Fruit fly (Drosophila melanogaster): Measurements from ENCODE around the gene Gbs-76A.

The Gbs-76A gene

dm6 chr3L:19263480-19264140 lies 29.0 kb downstream of the Gbs-76A start, which contains the start of the genes CG42374 and Mettl5:
CG42374 (plus strand) TSS chr3L:19263766.
Mettl5 (plus strand) TSS chr3L:19263766.
- peak; percentile 31 for TF ChIP-seq OdsH (GFP tag; optimal IDR thresholded peaks at IDR 0.05)
- peak; percentile 24 for TF ChIP-seq fru (GFP tag; optimal IDR thresholded peaks at IDR 0.05)
- no peak for TF ChIP-seq h (GFP tag; optimal IDR thresholded peaks at IDR 0.05)
- TF ChIP-seq HLH106 (tag; optimal IDR thresholded peaks at IDR 0.05): peak; percentile 15
- no peak for TF ChIP-seq jim (GFP tag; optimal IDR thresholded peaks at IDR 0.05)
- peak; percentile 17 for TF ChIP-seq sage (GFP tag; optimal IDR thresholded peaks at IDR 0.05)

DNA sequence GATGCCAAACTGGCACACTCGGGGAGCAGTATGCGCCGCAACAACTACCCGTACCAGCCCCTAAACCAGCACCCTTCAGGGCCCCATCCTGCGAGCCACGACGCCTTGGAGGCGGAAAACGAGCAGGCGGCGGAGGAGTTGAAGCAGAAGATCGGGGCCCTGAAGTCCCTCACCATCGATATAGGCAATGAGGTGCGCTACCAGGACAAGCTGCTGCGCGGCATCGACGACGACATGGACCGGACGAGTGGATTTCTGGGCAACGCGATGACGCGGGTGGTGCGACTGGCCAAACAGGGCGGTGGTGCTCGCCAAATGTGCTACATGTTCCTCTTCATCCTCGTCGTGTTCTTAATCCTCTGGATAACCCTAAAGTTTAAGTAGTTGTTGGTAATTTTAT lies 30.8 kb downstream of the Gbs-76A start:
- TF ChIP-seq CG9705 (GFP tag; optimal IDR thresholded peaks at IDR 0.05) (no peak), sage (GFP tag; optimal IDR thresholded peaks at IDR 0.05) (no peak), Dif (GFP tag; optimal IDR thresholded peaks at IDR 0.05; ENCODE audit: partially characterized antibody) (no peak), Mio (GFP tag; optimal IDR thresholded peaks at IDR 0.05) (no peak), dmrt93B (GFP tag; optimal IDR thresholded peaks at IDR 0.05) (no peak), woc (GFP tag; optimal IDR thresholded peaks at IDR 0.05) (no peak), fru (GFP tag; optimal IDR thresholded peaks at IDR 0.05) (no peak), lola (GFP tag; optimal IDR thresholded peaks at IDR 0.05) (no peak), CG32264 (GFP tag; optimal IDR thresholded peaks at IDR 0.05) (no peak), Hr83 (GFP tag; optimal IDR thresholded peaks at IDR 0.05; ENCODE audit: poor library complexity, severe bottlenecking) (no peak), tai (GFP tag; optimal IDR thresholded peaks at IDR 0.05) (no peak), N (GFP tag; optimal IDR thresholded peaks at IDR 0.05) (no peak), Rel (GFP tag; optimal IDR thresholded peaks at IDR 0.05) (no peak), Rel (tag; optimal IDR thresholded peaks at IDR 0.05) (no peak)

DNA sequence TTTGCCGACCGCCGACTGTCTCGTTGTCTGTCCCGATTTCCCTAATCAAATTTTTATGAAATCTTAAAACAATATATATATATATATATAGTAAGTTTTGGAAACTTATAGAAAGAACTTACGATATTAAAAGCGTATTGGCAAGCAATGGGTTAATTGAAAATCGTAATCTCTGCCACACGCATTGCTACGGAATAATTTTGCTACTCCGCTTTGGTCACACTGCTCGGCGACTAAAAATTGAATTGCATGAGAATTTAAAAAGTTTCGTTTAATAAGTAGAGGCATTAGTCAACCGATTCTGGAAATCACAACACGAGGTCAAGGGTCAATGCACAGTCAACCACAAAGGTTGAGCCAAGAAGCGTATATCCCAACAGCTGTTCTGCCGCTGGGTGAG lies 31.4 kb downstream of the Gbs-76A start, which contains the start of gene Bet1:
TSS of gene Bet1 (plus strand) at position 182 of the 400 bp plus-strand sequence.
- TF ChIP-seq pan (optimal IDR thresholded peaks at IDR 0.05) (no peak), HLH106 (tag; optimal IDR thresholded peaks at IDR 0.05) (peak; percentile 22), CG32264 (GFP tag; optimal IDR thresholded peaks at IDR 0.05) (no peak), Myc (optimal IDR thresholded peaks at IDR 0.05) (peak; percentile 40), woc (GFP tag; optimal IDR thresholded peaks at IDR 0.05) (peak; percentile 20), CG9705 (GFP tag; optimal IDR thresholded peaks at IDR 0.05) (no peak)

- TF ChIP-seq h (GFP tag; optimal IDR thresholded peaks at IDR 0.05) (peak; percentile 11), Myc (optimal IDR thresholded peaks at IDR 0.05) (no peak), lola (GFP tag; optimal IDR thresholded peaks at IDR 0.05) (no peak), br (GFP tag; optimal IDR thresholded peaks at IDR 0.05) (no peak), GATAd (GFP tag; optimal IDR thresholded peaks at IDR 0.05) (no peak), usp (GFP tag; optimal IDR thresholded peaks at IDR 0.05) (no peak), Dif (GFP tag; optimal IDR thresholded peaks at IDR 0.05; ENCODE audit: partially characterized antibody) (no peak), Sp1 (GFP tag; optimal IDR thresholded peaks at IDR 0.05) (no peak), N (GFP tag; optimal IDR thresholded peaks at IDR 0.05) (no peak), HLH106 (tag; optimal IDR thresholded peaks at IDR 0.05) (peak; percentile 18), Abd-B (GFP tag; optimal IDR thresholded peaks at IDR 0.05) (no peak), sv (GFP tag; optimal IDR thresholded peaks at IDR 0.05) (no peak), ey (GFP tag; optimal IDR thresholded peaks at IDR 0.05) (no peak), foxo (GFP tag; optimal IDR thresholded peaks at IDR 0.05) (no peak), CG9705 (GFP tag; optimal IDR thresholded peaks at IDR 0.05) (no peak), woc (GFP tag; optimal IDR thresholded peaks at IDR 0.05) (peak; percentile 61), Vsx2 (GFP tag; optimal IDR thresholded peaks at IDR 0.05; ENCODE audit: partially characterized antibody) (no peak), dmrt93B (GFP tag; optimal IDR thresholded peaks at IDR 0.05) (no peak), Dfd (GFP tag; optimal IDR thresholded peaks at IDR 0.05) (no peak), fru (GFP tag; optimal IDR thresholded peaks at IDR 0.05) (peak; percentile 68), Hnf4 (GFP tag; optimal IDR thresholded peaks at IDR 0.05) (peak; percentile 35), Mio (GFP tag; optimal IDR thresholded peaks at IDR 0.05) (no peak), psq (GFP tag; optimal IDR thresholded peaks at IDR 0.05) (no peak), Jra (GFP tag; optimal IDR thresholded peaks at IDR 0.05) (no peak), tai (GFP tag; optimal IDR thresholded peaks at IDR 0.05) (no peak), OdsH (GFP tag; optimal IDR thresholded peaks at IDR 0.05) (no peak), dl (GFP tag; optimal IDR thresholded peaks at IDR 0.05; ENCODE audit: insufficient read depth in 1 of 2, partially characterized antibody in 2 of 2) (no peak), sage (GFP tag; optimal IDR thresholded peaks at IDR 0.05) (no peak), Hr78 (GFP tag; optimal IDR thresholded peaks at IDR 0.05) (no peak), CrebA (GFP tag; optimal IDR thresholded peaks at IDR 0.05; ENCODE audit: borderline replicate concordance) (no peak), jim (GFP tag; optimal IDR thresholded peaks at IDR 0.05) (no peak), Rel (GFP tag; optimal IDR thresholded peaks at IDR 0.05) (no peak), Rel (tag; optimal IDR thresholded peaks at IDR 0.05) (peak; percentile 19), dsf (GFP tag; optimal IDR thresholded peaks at IDR 0.05; ENCODE audit: borderline replicate concordance) (no peak), brk (GFP tag; optimal IDR thresholded peaks at IDR 0.05) (no peak), CG32264 (GFP tag; optimal IDR thresholded peaks at IDR 0.05) (no peak), rgr (GFP tag; optimal IDR thresholded peaks at IDR 0.05) (peak; percentile 29), pan (optimal IDR thresholded peaks at IDR 0.05) (no peak), Hr83 (GFP tag; optimal IDR thresholded peaks at IDR 0.05; ENCODE audit: poor library complexity, severe bottlenecking) (no peak)
These were observed 32.2 kb downstream of the Gbs-76A start, which contains the start of gene nes for dm6 chr3L:19260278-19260803. nes (minus strand) TSS chr3L:19260679.
